Worm (Caenorhabditis elegans): ENCODE results near the gene srx-39.

Gene srx-39

ce11 chrV:5161792-5162191 lies 4.2 kb upstream of the srx-39 start, which contains the start of gene abu-6:
Gene abu-6 (minus strand): TSS chrV:5161892.
- no peak for TF ChIP-seq him-1 (tag; optimal IDR thresholded peaks at IDR 0.05)
- no peak for TF ChIP-seq dao-5 (tag; optimal IDR thresholded peaks at IDR 0.05)
- no peak for TF ChIP-seq W03F9.2 (tag; optimal IDR thresholded peaks at IDR 0.05)

- TF ChIP-seq dao-5 (tag; optimal IDR thresholded peaks at IDR 0.05) = no peak
- TF ChIP-seq W03F9.2 (tag; optimal IDR thresholded peaks at IDR 0.05) = no peak
These were observed 742 bp upstream of the srx-39 start, which contains the start of gene abu-15 for ce11 chrV:5158302-5158701. Gene abu-15 (plus strand): TSS chrV:5158602.

- TF ChIP-seq W03F9.2 (tag; optimal IDR thresholded peaks at IDR 0.05) = no peak
- TF ChIP-seq him-1 (tag; optimal IDR thresholded peaks at IDR 0.05) = no peak
- TF ChIP-seq dao-5 (tag; optimal IDR thresholded peaks at IDR 0.05) = no peak
These were observed 2.0 kb downstream of the srx-39 start, which contains the start of gene srx-38 for ce11 chrV:5155516-5155915. Gene srx-38 (minus strand): TSS chrV:5155616.

- TF ChIP-seq dao-5 (tag; optimal IDR thresholded peaks at IDR 0.05) = no peak
- TF ChIP-seq him-1 (tag; optimal IDR thresholded peaks at IDR 0.05) = no peak
- TF ChIP-seq W03F9.2 (tag; optimal IDR thresholded peaks at IDR 0.05) = no peak
These were observed 6.7 kb downstream of the srx-39 start, which contains the start of gene srh-130 for ce11 chrV:5150880-5151279. Gene srh-130 (plus strand): TSS chrV:5151180.

- TF ChIP-seq him-1 (tag; optimal IDR thresholded peaks at IDR 0.05) (no peak), W03F9.2 (tag; optimal IDR thresholded peaks at IDR 0.05) (no peak), dao-5 (tag; optimal IDR thresholded peaks at IDR 0.05) (no peak)
These were observed 11.2 kb downstream of the srx-39 start, which contains the start of gene F14F9.6 for ce11 chrV:5146394-5146793. Gene F14F9.6 (minus strand): TSS chrV:5146494.

ce11 chrV:5144541-5144940 lies 13.0 kb downstream of the srx-39 start, which contains the start of gene F14F9.2:
Gene F14F9.2 (plus strand): TSS chrV:5144841.
- TF ChIP-seq him-1 (tag; optimal IDR thresholded peaks at IDR 0.05) (no peak), dao-5 (tag; optimal IDR thresholded peaks at IDR 0.05) (no peak), W03F9.2 (tag; optimal IDR thresholded peaks at IDR 0.05) (no peak)

- TF ChIP-seq dao-5 (tag; optimal IDR thresholded peaks at IDR 0.05) (no peak), W03F9.2 (tag; optimal IDR thresholded peaks at IDR 0.05) (no peak), him-1 (tag; optimal IDR thresholded peaks at IDR 0.05) (no peak)
These were observed 13.8 kb downstream of the srx-39 start, which contains the start of gene srh-129 for ce11 chrV:5143785-5144184. Gene srh-129 (minus strand): TSS chrV:5143885.

ce11 chrV:5137919-5138318 lies 19.6 kb downstream of the srx-39 start, which contains the start of gene F14F9.3:
Gene F14F9.3 (plus strand): TSS chrV:5138219.
- TF ChIP-seq W03F9.2 (tag; optimal IDR thresholded peaks at IDR 0.05) = no peak
- TF ChIP-seq him-1 (tag; optimal IDR thresholded peaks at IDR 0.05) = no peak
- no peak for TF ChIP-seq dao-5 (tag; optimal IDR thresholded peaks at IDR 0.05)

- TF ChIP-seq dao-5 (tag; optimal IDR thresholded peaks at IDR 0.05) = no peak
- no peak for TF ChIP-seq him-1 (tag; optimal IDR thresholded peaks at IDR 0.05)
- TF ChIP-seq W03F9.2 (tag; optimal IDR thresholded peaks at IDR 0.05) = no peak
These were observed 25.1 kb downstream of the srx-39 start, which contains the start of gene F14F9.4 for ce11 chrV:5132441-5132840. Gene F14F9.4 (plus strand): TSS chrV:5132741.

- TF ChIP-seq W03F9.2 (tag; optimal IDR thresholded peaks at IDR 0.05) = peak; percentile 29
- no peak for TF ChIP-seq dao-5 (tag; optimal IDR thresholded peaks at IDR 0.05)
- TF ChIP-seq him-1 (tag; optimal IDR thresholded peaks at IDR 0.05) = no peak
These were observed 26.2 kb downstream of the srx-39 start for ce11 chrV:5131380-5131779.

ce11 chrV:5130018-5130417 lies 27.5 kb downstream of the srx-39 start, which contains the start of gene F14F9.8:
Gene F14F9.8 (plus strand): TSS chrV:5130318.
- no peak for TF ChIP-seq him-1 (tag; optimal IDR thresholded peaks at IDR 0.05)

ce11 chrV:5126793-5127192 lies 30.8 kb downstream of the srx-39 start, which contains the start of gene F14F9.5:
Gene F14F9.5 (plus strand): TSS chrV:5127093.
- TF ChIP-seq W03F9.2 (tag; optimal IDR thresholded peaks at IDR 0.05) = no peak
- TF ChIP-seq him-1 (tag; optimal IDR thresholded peaks at IDR 0.05) = no peak
- TF ChIP-seq dao-5 (tag; optimal IDR thresholded peaks at IDR 0.05) = no peak

ce11 chrV:5119679-5120078 lies 37.9 kb downstream of the srx-39 start, which contains the start of gene sid-1:
Gene sid-1 (plus strand): TSS chrV:5119970.
- TF ChIP-seq him-1 (tag; optimal IDR thresholded peaks at IDR 0.05) = no peak
- no peak for TF ChIP-seq W03F9.2 (tag; optimal IDR thresholded peaks at IDR 0.05)
- no peak for TF ChIP-seq dao-5 (tag; optimal IDR thresholded peaks at IDR 0.05)

- no peak for TF ChIP-seq W03F9.2 (tag; optimal IDR thresholded peaks at IDR 0.05)
These were observed 38.5 kb downstream of the srx-39 start, which contains the start of gene C04F5.9 for ce11 chrV:5119109-5119508. Gene C04F5.9 (minus strand): TSS chrV:5119209.

ce11 chrV:5113654-5114053 lies 43.9 kb downstream of the srx-39 start, which contains the start of gene C04F5.8:
Gene C04F5.8 (minus strand): TSS chrV:5113754.
- no peak for TF ChIP-seq him-1 (tag; optimal IDR thresholded peaks at IDR 0.05)
- no peak for TF ChIP-seq dao-5 (tag; optimal IDR thresholded peaks at IDR 0.05)
- TF ChIP-seq W03F9.2 (tag; optimal IDR thresholded peaks at IDR 0.05) = no peak
